Worm (Caenorhabditis elegans) whole organism, midembryonic: ENCODE measurements around the gene srx-84.

Source experiments
- cog-1 ChIP-seq: sonication (generic microtip); optimal IDR thresholded peaks from 2 replicates; lab custom pipeline; 2016; ENCODE audit warnings: missing genetic modification characterization, missing compliant biosample characterization
- flt-1 ChIP-seq: fragments of 200-800 bp; sonication (Bioruptor generic); IDR thresholded peaks from 2 replicates; pipeline ENCODE4 v1.3.6; 2022; ENCODE audit warnings: missing genetic modification characterization, missing compliant biosample characterization
- klf-2 ChIP-seq: fragments of 200-800 bp; sonication (Bioruptor generic); conservative IDR thresholded peaks from 2 replicates; pipeline ENCODE4 v1.3.6; 2022; ENCODE audit warnings: missing genetic modification reagents, missing genetic modification characterization, missing compliant biosample characterization
- ref-1 ChIP-seq: fragments of 200-800 bp; sonication (Bioruptor generic); conservative IDR thresholded peaks from 2 replicates; pipeline ENCODE4 v1.3.6; 2022; ENCODE audit warnings: missing genetic modification reagents, missing genetic modification characterization, missing compliant biosample characterization
- ztf-23 ChIP-seq: fragments of 200-800 bp; sonication (Bioruptor generic); IDR thresholded peaks from 2 replicates; pipeline ENCODE4 v1.3.6; 2022; ENCODE audit warnings: missing genetic modification reagents, missing genetic modification characterization, missing compliant biosample characterization
- ztf-29 ChIP-seq: fragments of 200-800 bp; sonication (Bioruptor generic); IDR thresholded peaks from 2 replicates; pipeline ENCODE4 v1.3.6; 2022; ENCODE audit warnings: missing genetic modification reagents, missing genetic modification characterization, missing compliant biosample characterization

DNA sequence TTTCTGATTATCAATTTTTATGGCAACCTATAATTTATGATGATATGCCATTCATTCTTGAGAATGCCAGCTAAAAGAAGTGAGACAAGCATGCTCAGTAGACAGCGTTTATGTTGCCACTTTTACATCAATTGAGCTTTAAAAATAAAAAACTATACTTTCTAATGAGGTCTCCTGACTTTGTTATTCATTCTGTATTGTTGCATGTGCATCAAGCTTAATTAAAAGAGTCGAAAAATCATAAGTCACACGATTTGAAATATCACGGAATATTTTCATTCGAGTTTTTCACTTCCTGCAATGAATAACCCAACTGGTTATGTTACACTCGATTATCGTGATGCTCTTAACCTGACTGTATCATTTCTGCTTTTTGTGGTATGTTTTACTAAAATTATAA is 36.3 kb upstream of the srx-84 start, which contains the start of gene srx-86:
- TF ChIP-seq cog-1 (tag; lab: Kevin White, UChicago), result no peak
- TF ChIP-seq flt-1 (GFP tag; lab: Robert Waterston, UW), result no peak
- no peak for TF ChIP-seq ref-1 (GFP tag; lab: Robert Waterston, UW)
- TF ChIP-seq ztf-29 (GFP tag; lab: Robert Waterston, UW), result no peak
- no peak for TF ChIP-seq klf-2 (GFP tag; lab: Robert Waterston, UW)
- no peak for TF ChIP-seq ztf-23 (GFP tag; lab: Robert Waterston, UW)
